Worm (Caenorhabditis elegans) whole organism, late embryonic: ENCODE results near the gene F58E6.5.

Source experiments
- dve-1 ChIP-seq: sonication (generic microtip); optimal IDR thresholded peaks from 2 replicates; lab custom pipeline; 2017; ENCODE audit warnings: antibody characterized with exemption, mild to moderate bottlenecking, missing genetic modification characterization, missing compliant biosample characterization
- ref-2 ChIP-seq: sonication (generic microtip); optimal IDR thresholded peaks from 2 replicates; lab custom pipeline; 2016; ENCODE audit warnings: missing genetic modification characterization, missing compliant biosample characterization
- sdc-2 ChIP-seq: sonication (generic microtip); optimal IDR thresholded peaks from 2 replicates; lab custom pipeline; 2016; ENCODE audit warnings: missing genotype, missing genetic modification characterization, missing compliant biosample characterization
- unc-55 ChIP-seq: sonication (generic microtip); optimal IDR thresholded peaks from 2 replicates; lab custom pipeline; 2017; ENCODE audit warnings: missing biosample characterization, missing genetic modification reagents, missing genetic modification characterization

DNA sequence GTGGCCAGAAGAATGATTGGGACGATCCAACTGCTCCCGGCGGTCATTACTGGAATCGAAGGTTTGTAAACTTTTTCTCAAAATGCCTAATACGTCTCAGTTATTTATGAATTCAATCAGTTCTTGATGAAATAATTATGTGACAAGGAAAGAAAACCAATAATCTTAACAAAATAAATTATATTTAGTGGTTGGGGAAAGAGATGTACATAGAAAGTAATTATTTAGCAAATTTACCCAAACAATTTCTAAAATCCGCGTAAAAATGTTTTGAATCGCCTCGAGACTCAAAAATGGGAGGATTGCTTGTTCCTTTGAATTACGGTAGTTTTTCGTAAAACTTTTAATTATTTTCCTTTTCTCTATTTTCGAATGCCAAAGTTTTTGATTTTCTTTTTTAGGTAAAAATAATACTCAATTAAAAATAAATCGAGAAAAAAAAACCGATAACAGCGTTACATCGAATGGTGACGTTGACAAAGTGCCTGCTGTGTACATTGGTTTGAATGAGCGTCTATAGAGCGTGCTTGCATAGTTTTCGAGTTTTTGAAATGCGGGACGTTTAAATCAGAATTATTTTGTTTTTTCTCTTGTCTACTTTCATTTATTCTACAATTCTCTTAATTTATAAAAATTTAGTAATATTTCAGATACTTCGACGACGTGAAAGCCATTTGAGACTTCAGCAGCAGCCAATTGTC, 24.7 kb downstream of the F58E6.5 start, which contains the start of the genes aagr-3 and drap-1:
- TF ChIP-seq dve-1 (tag; lab: Kevin White, UChicago) (no peak), ref-2 (no peak), sdc-2 (tag; lab: Kevin White, UChicago) (no peak), unc-55 (GFP tag; lab: Kevin White, UChicago) (no peak)
